Worm (Caenorhabditis elegans) whole organism, L1 larva: ENCODE measurements around the gene nspc-19.

Experiments used
- mdl-1 ChIP-seq, 2 experiments: fragments of 150-350 bp; optimal IDR thresholded peaks; 2 replicates each; lab custom pipeline; 2014 to 2017; ENCODE audit warnings: missing biosample characterization in 2 of 2, missing genetic modification characterization in 2 of 2, inconsistent platforms in 1 of 2
- nhr-237 ChIP-seq: fragments of 150-350 bp; optimal IDR thresholded peaks from 2 replicates; lab custom pipeline; 2014; ENCODE audit warnings: missing biosample characterization, missing genetic modification characterization

DNA sequence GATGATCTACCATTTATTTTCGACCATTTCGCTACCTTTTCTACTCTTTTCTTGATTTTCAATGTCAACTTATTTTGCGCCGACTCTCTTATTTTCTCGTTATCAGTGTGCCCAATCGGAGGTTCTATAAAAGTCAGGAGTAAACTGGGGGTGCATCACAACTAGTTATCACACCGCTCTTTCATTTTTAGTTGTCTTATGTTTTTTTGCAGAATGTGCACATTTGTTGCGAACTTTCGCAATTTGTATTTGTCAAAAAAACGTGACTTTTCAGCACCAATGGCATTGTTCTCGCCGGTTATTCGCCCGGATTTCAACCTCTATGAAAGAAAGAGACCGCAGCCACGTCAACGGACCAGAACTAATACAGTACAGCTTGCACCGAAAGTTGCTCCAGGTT, 9.1 kb downstream of the nspc-19 start:
- TF ChIP-seq mdl-1 (tag; optimal IDR thresholded peaks at IDR 0.05; lab: Kevin White, UChicago): no peak
- TF ChIP-seq nhr-237 (tag; lab: Kevin White, UChicago): no peak
